Fruit fly (Drosophila melanogaster) whole organism, adult: ENCODE results near the gene srp.

Source experiments
- CG11617 ChIP-seq: fragments of 200-800 bp; sonication (Bioruptor generic); optimal IDR thresholded peaks from 2 replicates; lab custom pipeline; 2017; ENCODE audit warnings: mild to moderate bottlenecking, missing biosample characterization, missing genetic modification reagents, missing genetic modification characterization
- CG12768 ChIP-seq: fragments of 200-800 bp; sonication (Bioruptor generic); optimal IDR thresholded peaks from 2 replicates; lab custom pipeline; 2017; ENCODE audit warnings: missing biosample characterization, missing genetic modification characterization, mild to moderate bottlenecking, moderate library complexity, missing genetic modification reagents
- CG14711 ChIP-seq: fragments of 200-800 bp; sonication (Bioruptor generic); optimal IDR thresholded peaks from 2 replicates; lab custom pipeline; 2018; ENCODE audit warnings: missing biosample characterization, mild to moderate bottlenecking, missing genetic modification characterization, moderate library complexity
- CG1620 ChIP-seq: fragments of 200-800 bp; sonication (Bioruptor generic); optimal IDR thresholded peaks from 2 replicates; lab custom pipeline; 2016; ENCODE audit warnings: missing biosample characterization, missing genetic modification characterization
- CG33017 ChIP-seq: fragments of 200-800 bp; sonication (Bioruptor generic); optimal IDR thresholded peaks from 2 replicates; lab custom pipeline; 2018; ENCODE audit warnings: missing biosample characterization, mild to moderate bottlenecking, missing genetic modification characterization, moderate library complexity
- CG5204 ChIP-seq: fragments of 200-800 bp; sonication (Bioruptor generic); optimal IDR thresholded peaks from 2 replicates; lab custom pipeline; 2016; ENCODE audit warnings: missing biosample characterization, missing genetic modification characterization
- CG7045 ChIP-seq: fragments of 200-800 bp; sonication (Bioruptor generic); optimal IDR thresholded peaks from 2 replicates; lab custom pipeline; 2017; ENCODE audit warnings: missing biosample characterization, mild to moderate bottlenecking, missing genetic modification characterization
- CG7101 ChIP-seq: fragments of 200-800 bp; sonication (Bioruptor generic); optimal IDR thresholded peaks from 2 replicates; lab custom pipeline; 2018; ENCODE audit warnings: missing biosample characterization, mild to moderate bottlenecking, missing genetic modification characterization, moderate library complexity
- Clk ChIP-seq: fragments of 200-800 bp; sonication (Bioruptor generic); optimal IDR thresholded peaks from 2 replicates; lab custom pipeline; 2017; ENCODE audit warnings: missing biosample characterization, missing genetic modification characterization
- Crg-1 ChIP-seq: fragments of 200-800 bp; sonication (Bioruptor generic); optimal IDR thresholded peaks from 2 replicates; lab custom pipeline; 2016; ENCODE audit warnings: missing biosample characterization, missing genetic modification characterization
- Hr96 ChIP-seq: fragments of 200-800 bp; sonication (Bioruptor generic); optimal IDR thresholded peaks from 2 replicates; lab custom pipeline; 2016; ENCODE audit warnings: missing biosample characterization, missing genetic modification characterization
- Mnt ChIP-seq: fragments of 200-800 bp; sonication (Bioruptor generic); optimal IDR thresholded peaks from 2 replicates; lab custom pipeline; 2016; ENCODE audit warnings: missing biosample characterization, mild to moderate bottlenecking, missing genetic modification characterization
- bab1 ChIP-seq: fragments of 200-800 bp; sonication (Bioruptor generic); optimal IDR thresholded peaks from 3 replicates; lab custom pipeline; 2019; ENCODE audit warnings: missing biosample characterization, mild to moderate bottlenecking, missing genetic modification characterization, moderate library complexity
- cic ChIP-seq: fragments of 200-800 bp; sonication (Bioruptor generic); optimal IDR thresholded peaks from 2 replicates; lab custom pipeline; 2017; ENCODE audit warnings: missing biosample characterization, mild to moderate bottlenecking, missing genetic modification characterization, moderate library complexity
- cnc ChIP-seq, 2 experiments: fragments of >200 bp; optimal IDR thresholded peaks; 2 replicates each; lab custom pipeline; 2017
- kay ChIP-seq: fragments of 200-800 bp; sonication (Bioruptor generic); peaks from one replicate; lab custom pipeline; 2016; ENCODE audit warnings: missing biosample characterization, missing genetic modification characterization, borderline replicate concordance
- ovo ChIP-seq: fragments of 200-800 bp; sonication (Bioruptor generic); optimal IDR thresholded peaks from 2 replicates; lab custom pipeline; 2016; ENCODE audit warnings: missing biosample characterization, missing genetic modification characterization
- pad ChIP-seq: fragments of 200-800 bp; sonication (Bioruptor generic); optimal IDR thresholded peaks from 3 replicates; lab custom pipeline; 2017; ENCODE audit warnings: missing biosample characterization, missing genetic modification characterization, mild to moderate bottlenecking, moderate library complexity, missing genetic modification reagents
- tj ChIP-seq: fragments of 200-800 bp; sonication (Bioruptor generic); optimal IDR thresholded peaks from 3 replicates; lab custom pipeline; 2017; ENCODE audit warnings: missing biosample characterization, mild to moderate bottlenecking, missing genetic modification characterization, moderate library complexity
- toe ChIP-seq: fragments of 200-800 bp; sonication (Bioruptor generic); optimal IDR thresholded peaks from 2 replicates; lab custom pipeline; 2016; ENCODE audit warnings: missing biosample characterization, missing genetic modification characterization

srp gene

dm6 chr3R:16006806-16007556 lies 21.0 kb downstream of the srp start:
- TF ChIP-seq CG11617 (GFP tag; lab: Kevin White, UChicago): no peak
- no peak for TF ChIP-seq toe (GFP tag; lab: Kevin White, UChicago)
- peak; percentile 68 for TF ChIP-seq kay (GFP tag; lab: Kevin White, UChicago)
- peak; percentile 16 for TF ChIP-seq Mnt (GFP tag; lab: Kevin White, UChicago)

dm6 chr3R:16008300-16008699 lies 22.3 kb downstream of the srp start:
- TF ChIP-seq Hr96 (GFP tag; lab: Kevin White, UChicago) (peak; percentile 21), cic (GFP tag; lab: Kevin White, UChicago) (peak; percentile 45), pad (GFP tag; lab: Kevin White, UChicago) (no peak)

- TF ChIP-seq cnc (optimal IDR thresholded peaks at IDR 0.05; lab: Kevin White, UChicago) (no peak), Crg-1 (GFP tag; lab: Kevin White, UChicago) (no peak), CG7045 (GFP tag; lab: Kevin White, UChicago) (no peak), CG1620 (no peak), CG33017 (tag; lab: Kevin White, UChicago) (no peak), CG12768 (GFP tag; lab: Kevin White, UChicago) (no peak), tj (GFP tag; lab: Kevin White, UChicago) (no peak), CG14711 (tag; lab: Kevin White, UChicago) (no peak), toe (GFP tag; lab: Kevin White, UChicago) (no peak), CG11617 (GFP tag; lab: Kevin White, UChicago) (no peak), Clk (GFP tag; lab: Kevin White, UChicago) (no peak), Hr96 (GFP tag; lab: Kevin White, UChicago) (no peak), CG7101 (tag; lab: Kevin White, UChicago) (no peak)
Observed at dm6 chr3R:16009030-16009429, 23.1 kb downstream of the srp start, which contains the start of gene GATAe. GATAe (plus strand) TSS chr3R:16009105.

dm6 chr3R:16010009-16010505 lies 24.1 kb downstream of the srp start:
- TF ChIP-seq kay (GFP tag; lab: Kevin White, UChicago): peak; percentile 75
- TF ChIP-seq Mnt (GFP tag; lab: Kevin White, UChicago): no peak

dm6 chr3R:16011698-16012332 lies 25.9 kb downstream of the srp start:
- TF ChIP-seq CG5204: no peak
- peak; percentile 92 for TF ChIP-seq cic (GFP tag; lab: Kevin White, UChicago)
- peak; percentile 46 for TF ChIP-seq pad (GFP tag; lab: Kevin White, UChicago)
- peak; percentile 56 for TF ChIP-seq tj (GFP tag; lab: Kevin White, UChicago)
- peak; percentile 45 for TF ChIP-seq CG7101 (tag; lab: Kevin White, UChicago)
- TF ChIP-seq ovo (GFP tag; lab: Kevin White, UChicago): peak; percentile 57
- TF ChIP-seq CG12768 (GFP tag; lab: Kevin White, UChicago): peak; percentile 69
- no peak for TF ChIP-seq CG1620
- peak; percentile 23 for TF ChIP-seq CG14711 (tag; lab: Kevin White, UChicago)
- peak; percentile 91 for TF ChIP-seq kay (GFP tag; lab: Kevin White, UChicago)
- peak; percentile 71 for TF ChIP-seq CG7045 (GFP tag; lab: Kevin White, UChicago)
- TF ChIP-seq Crg-1 (GFP tag; lab: Kevin White, UChicago): peak; percentile 6
- TF ChIP-seq bab1 (GFP tag; lab: Kevin White, UChicago): no peak
- no peak for TF ChIP-seq cnc (optimal IDR thresholded peaks at IDR 0.05; lab: Kevin White, UChicago)
- TF ChIP-seq toe (GFP tag; lab: Kevin White, UChicago): no peak
- TF ChIP-seq CG11617 (GFP tag; lab: Kevin White, UChicago): peak; percentile 49
- peak; percentile 52 for TF ChIP-seq Mnt (GFP tag; lab: Kevin White, UChicago)
- TF ChIP-seq CG33017 (tag; lab: Kevin White, UChicago): peak; percentile 49
- TF ChIP-seq Clk (GFP tag; lab: Kevin White, UChicago): peak; percentile 74
- TF ChIP-seq Hr96 (GFP tag; lab: Kevin White, UChicago): peak; percentile 62

- TF ChIP-seq Hr96 (GFP tag; lab: Kevin White, UChicago): no peak
- TF ChIP-seq CG7101 (tag; lab: Kevin White, UChicago): no peak
- no peak for TF ChIP-seq CG1620
- TF ChIP-seq CG11617 (GFP tag; lab: Kevin White, UChicago): no peak
Observed at dm6 chr3R:16013580-16013979, 27.6 kb downstream of the srp start.
